Fruit fly (Drosophila melanogaster): Measurements from ENCODE around the gene Diap1.

Diap1 gene

DNA sequence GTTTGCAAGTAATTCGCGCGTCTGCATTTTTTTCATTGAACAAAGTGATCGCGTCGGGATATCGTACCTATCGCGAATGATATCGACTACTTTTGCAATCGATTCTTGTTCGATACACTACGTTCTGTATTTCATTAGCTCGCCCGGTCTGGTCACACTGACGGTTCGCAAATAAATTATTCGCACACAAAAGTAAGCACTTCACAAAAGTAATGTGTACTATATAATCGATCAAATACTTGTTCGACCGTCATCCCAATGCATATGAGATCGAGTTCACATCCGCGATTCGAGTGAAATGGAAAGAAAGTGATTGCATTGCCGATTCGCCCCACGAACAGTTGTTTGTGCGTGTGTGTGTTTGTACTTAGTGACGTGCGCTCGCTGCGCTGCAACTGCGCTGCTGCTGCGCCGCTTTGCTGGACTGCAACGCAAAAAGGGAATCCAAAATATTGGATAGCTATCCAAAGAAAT is 39.5 kb upstream of the Diap1 start, which contains the start of the genes CG5235 and ClC-c (continued):
- TF ChIP-seq chif (GFP tag; optimal IDR thresholded peaks at IDR 0.05), result no peak
- TF ChIP-seq Dll (GFP tag; IDR thresholded peaks at IDR 0.05; ENCODE audit: partially characterized antibody), result peak; percentile 83
- no peak for TF ChIP-seq peb (GFP tag; IDR thresholded peaks at IDR 0.05)
- no peak for TF ChIP-seq sim (GFP tag; IDR thresholded peaks at IDR 0.05)
- no peak for TF ChIP-seq cato (GFP tag; optimal IDR thresholded peaks at IDR 0.05; ENCODE audit: borderline replicate concordance)
- no peak for TF ChIP-seq dan (GFP tag; IDR thresholded peaks at IDR 0.05)
- no peak for TF ChIP-seq ash1 (GFP tag; optimal IDR thresholded peaks at IDR 0.05)
- TF ChIP-seq dpn (GFP tag; optimal IDR thresholded peaks at IDR 0.05), result no peak
- TF ChIP-seq eyg (GFP tag; optimal IDR thresholded peaks at IDR 0.05), result no peak
- TF ChIP-seq Dip3 (GFP tag; optimal IDR thresholded peaks at IDR 0.05), result no peak
- peak; percentile 97 for TF ChIP-seq Adf1 (GFP tag; IDR thresholded peaks at IDR 0.05)
- no peak for TF ChIP-seq pnt (GFP tag; optimal IDR thresholded peaks at IDR 0.05)
- TF ChIP-seq chm (GFP tag; IDR thresholded peaks at IDR 0.05), result no peak
- no peak for TF ChIP-seq Fer3 (tag; optimal IDR thresholded peaks at IDR 0.05)
- TF ChIP-seq ewg (GFP tag; optimal IDR thresholded peaks at IDR 0.05), result no peak
- TF ChIP-seq CG34422 (GFP tag; IDR thresholded peaks at IDR 0.05), result peak; percentile 23; the same call in 1 of the 3 replicates
- TF ChIP-seq CG14050 (GFP tag; IDR thresholded peaks at IDR 0.05), result no peak
- no peak for TF ChIP-seq abd-A (tag; optimal IDR thresholded peaks at IDR 0.05)
- peak; percentile 7; the same call in 1 of the 3 replicates for TF ChIP-seq row (GFP tag; IDR thresholded peaks at IDR 0.05)
- no peak for TF ChIP-seq CG7987 (GFP tag; optimal IDR thresholded peaks at IDR 0.05)
- no peak for TF ChIP-seq CG1024 (GFP tag; IDR thresholded peaks at IDR 0.05)
- TF ChIP-seq Meics (GFP tag; optimal IDR thresholded peaks at IDR 0.05), result no peak
- TF ChIP-seq CG32772 (GFP tag; IDR thresholded peaks at IDR 0.05), result no peak
- TF ChIP-seq E2f1 (GFP tag; IDR thresholded peaks at IDR 0.05), result no peak
- no peak for TF ChIP-seq Eip74EF (GFP tag; optimal IDR thresholded peaks at IDR 0.05)
- TF ChIP-seq corto (GFP tag; optimal IDR thresholded peaks at IDR 0.05), result no peak
- TF ChIP-seq Max (GFP tag; optimal IDR thresholded peaks at IDR 0.05), result no peak
- peak; percentile 78 for TF ChIP-seq ato (GFP tag; IDR thresholded peaks at IDR 0.05; ENCODE audit: partially characterized antibody)

DNA sequence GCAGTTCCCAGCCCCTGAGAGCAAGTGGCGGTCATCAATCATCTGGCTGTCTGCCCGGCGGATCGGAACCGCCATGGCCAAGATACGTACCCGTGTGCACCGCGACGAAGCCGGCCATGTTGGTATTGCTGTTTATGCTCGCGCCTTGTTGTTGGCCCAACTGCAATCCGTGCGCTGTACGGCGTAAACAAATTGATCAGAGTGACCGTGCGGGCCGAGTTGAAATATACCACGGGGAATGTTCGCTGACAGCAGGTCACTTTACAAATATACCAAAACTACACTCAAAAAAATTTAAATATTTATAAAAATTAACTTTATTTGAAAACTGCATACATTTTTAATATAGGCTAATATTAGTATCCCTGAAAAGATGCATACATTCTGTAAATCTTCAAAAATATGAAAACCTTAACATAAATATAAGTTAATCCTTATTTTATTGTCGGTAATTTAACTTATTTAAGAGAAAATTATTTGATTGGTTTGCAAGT is 36.5 kb upstream of the Diap1 start, which contains the start of gene Tasp1:
Gene Tasp1 (minus strand): TSS at position 203 of the 494 bp plus-strand sequence.
- no peak for TF ChIP-seq Dref (GFP tag; IDR thresholded peaks at IDR 0.05)
- TF ChIP-seq CG30431 (GFP tag; optimal IDR thresholded peaks at IDR 0.05), result no peak
- no peak for TF ChIP-seq sqz (GFP tag; optimal IDR thresholded peaks at IDR 0.05)
- no peak for TF ChIP-seq sens-2 (GFP tag; IDR thresholded peaks at IDR 0.05)
- TF ChIP-seq grn (GFP tag; optimal IDR thresholded peaks at IDR 0.05), result no peak
- peak; percentile 53 for TF ChIP-seq Hsf (GFP tag; optimal IDR thresholded peaks at IDR 0.05)
- peak; percentile 8; the same call in 1 of the 2 replicates for TF ChIP-seq ato (GFP tag; IDR thresholded peaks at IDR 0.05; ENCODE audit: partially characterized antibody)
- peak; percentile 23; the same call in 1 of the 2 replicates for TF ChIP-seq Scr (GFP tag; IDR thresholded peaks at IDR 0.05; ENCODE audit: partially characterized antibody)
- no peak for TF ChIP-seq Doc3 (GFP tag; IDR thresholded peaks at IDR 0.05; ENCODE audit: partially characterized antibody)
- TF ChIP-seq NC2β (GFP tag; optimal IDR thresholded peaks at IDR 0.05), result no peak
- no peak for TF ChIP-seq Gsc (GFP tag; IDR thresholded peaks at IDR 0.05)
- TF ChIP-seq BtbVII (GFP tag; optimal IDR thresholded peaks at IDR 0.05), result no peak
- no peak for TF ChIP-seq CG8765 (GFP tag; IDR thresholded peaks at IDR 0.05)
- 0 out of 2 replicates have a peak, but pooled peaks have one; percentile 24 for TF ChIP-seq peb (GFP tag; IDR thresholded peaks at IDR 0.05)
- TF ChIP-seq CG14050 (GFP tag; IDR thresholded peaks at IDR 0.05), result peak; percentile 41; the same call in 1 of the 3 replicates
- no peak for TF ChIP-seq CG9215 (GFP tag; IDR thresholded peaks at IDR 0.05)
- TF ChIP-seq Sry-δ (GFP tag; optimal IDR thresholded peaks at IDR 0.05), result no peak
- peak; percentile 49 for TF ChIP-seq Lhr (GFP tag; optimal IDR thresholded peaks at IDR 0.05)
- TF ChIP-seq Dp (GFP tag; optimal IDR thresholded peaks at IDR 0.05), result peak; percentile 25
- TF ChIP-seq Dfd (GFP tag; optimal IDR thresholded peaks at IDR 0.05), result no peak
- no peak for TF ChIP-seq crc (GFP tag; optimal IDR thresholded peaks at IDR 0.05)
- TF ChIP-seq Dll (GFP tag; IDR thresholded peaks at IDR 0.05; ENCODE audit: partially characterized antibody), result no peak; the same call in 2 of the 4 replicates
- peak; percentile 40 for TF ChIP-seq chn (GFP tag; optimal IDR thresholded peaks at IDR 0.05)
- TF ChIP-seq NK7.1 (GFP tag; optimal IDR thresholded peaks at IDR 0.05), result no peak
- peak; percentile 75 for TF ChIP-seq CG4617 (GFP tag; optimal IDR thresholded peaks at IDR 0.05; ENCODE audit: borderline replicate concordance)
- TF ChIP-seq schlank (tag; optimal IDR thresholded peaks at IDR 0.05), result no peak
